Worm (Caenorhabditis elegans): ENCODE results near the gene W02H3.1.

The W02H3.1 gene

DNA sequence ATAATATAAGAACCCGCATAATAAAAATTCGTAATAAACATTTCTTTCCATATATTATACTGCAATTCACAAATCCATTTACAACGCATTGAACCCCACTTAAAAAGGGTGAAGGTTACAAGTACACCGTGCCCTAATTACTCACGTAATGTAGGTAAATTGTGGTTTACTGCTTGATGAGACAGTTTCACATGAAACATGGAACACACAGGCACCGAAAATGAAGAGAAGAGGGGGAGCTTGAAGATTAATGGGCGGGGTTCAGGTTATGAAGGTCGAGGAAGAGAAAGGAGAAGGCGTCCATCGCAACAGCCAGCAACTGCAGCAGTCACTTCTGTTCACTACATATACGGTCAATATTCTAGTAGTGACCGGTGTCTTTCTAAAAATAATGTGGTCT is 45.5 kb downstream of the W02H3.1 start, which contains the start of gene lpr-6:
Gene lpr-6 (plus strand): TSS at position 251 of the 400 bp plus-strand sequence.
- no peak for TF ChIP-seq unc-62 (GFP tag; optimal IDR thresholded peaks at IDR 0.05)

DNA sequence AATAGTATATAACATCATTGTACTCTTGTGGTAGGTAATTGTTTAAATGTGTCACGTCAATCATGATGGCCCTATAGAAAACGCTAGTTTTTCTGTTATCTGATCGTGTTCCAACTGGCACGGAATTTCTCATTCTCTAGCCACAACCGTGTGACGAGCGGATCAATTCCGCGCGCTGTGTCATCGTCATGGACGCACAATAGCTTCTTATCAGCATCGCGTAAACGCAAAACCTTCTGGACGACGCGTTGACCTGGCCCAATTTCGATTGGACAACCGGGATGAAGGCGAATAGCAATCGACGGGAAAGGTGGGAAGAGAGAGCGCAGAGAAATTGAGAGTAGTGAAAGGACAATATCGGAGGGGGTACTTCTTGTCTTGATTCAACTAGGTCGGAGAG is 48.2 kb downstream of the W02H3.1 start, which contains the start of gene lpr-3:
Gene lpr-3 (plus strand): TSS at position 374 of the 400 bp plus-strand sequence.
- TF ChIP-seq unc-62 (GFP tag; optimal IDR thresholded peaks at IDR 0.05), result no peak

DNA sequence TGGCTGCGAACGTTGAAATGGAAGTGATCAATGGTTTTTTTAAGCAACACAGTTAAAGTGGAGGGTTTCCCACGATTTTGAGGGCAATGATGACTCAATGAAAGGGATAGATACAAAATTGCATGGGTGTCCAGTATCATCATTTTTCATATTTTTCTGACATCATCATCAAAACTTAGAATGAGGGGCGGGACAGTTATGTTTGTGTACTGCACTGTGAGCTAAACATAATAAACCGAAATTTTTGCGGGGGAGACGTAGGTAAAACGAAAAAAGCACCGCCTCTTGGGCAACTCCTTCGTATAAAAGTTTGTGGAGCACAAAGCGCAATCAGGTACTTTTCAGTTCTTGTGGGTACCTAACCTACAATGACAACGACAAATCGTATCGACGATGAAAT is 51.6 kb downstream of the W02H3.1 start, which contains the start of gene C09F12.2:
Gene C09F12.2 (plus strand): TSS at position 301 of the 400 bp plus-strand sequence.
- TF ChIP-seq unc-62 (GFP tag; optimal IDR thresholded peaks at IDR 0.05), result no peak
